Fruit fly (Drosophila melanogaster) whole organism, embryonic: ENCODE measurements around the gene CG14960.

Source experiments
- Atf-2 ChIP-seq: fragments of 200-800 bp; sonication (Bioruptor generic); optimal IDR thresholded peaks from 2 replicates; lab custom pipeline; 2016; ENCODE audit warnings: missing biosample characterization, missing genetic modification characterization
- CG10209 ChIP-seq: fragments of 200-800 bp; sonication (Bioruptor generic); optimal IDR thresholded peaks from 3 replicates; lab custom pipeline; 2017; ENCODE audit warnings: missing biosample characterization, mild to moderate bottlenecking, missing genetic modification characterization, missing genetic modification reagents
- CG10565 ChIP-seq: fragments of 200-800 bp; sonication (Bioruptor generic); optimal IDR thresholded peaks from 3 replicates; lab custom pipeline; 2016; ENCODE audit warnings: missing biosample characterization, mild to moderate bottlenecking, missing genetic modification characterization
- CG11093 ChIP-seq: fragments of 200-800 bp; sonication (Bioruptor generic); IDR thresholded peaks from 3 replicates; pipeline ENCODE4 v1.3.6; 2022; ENCODE audit warnings: missing biosample characterization, missing genetic modification characterization
- CG12236 ChIP-seq: fragments of 200-800 bp; sonication (Bioruptor generic); optimal IDR thresholded peaks from 2 replicates; lab custom pipeline; 2016; ENCODE audit warnings: missing biosample characterization, missing genetic modification characterization
- CG14014 ChIP-seq: fragments of 200-800 bp; sonication (Bioruptor generic); IDR thresholded peaks from 2 replicates; pipeline ENCODE4 v1.3.6; 2022; ENCODE audit warnings: missing biosample characterization, missing genetic modification characterization
- CG15479 ChIP-seq: fragments of 200-800 bp; sonication (Bioruptor generic); optimal IDR thresholded peaks from 3 replicates; lab custom pipeline; 2019; ENCODE audit warnings: missing biosample characterization, mild to moderate bottlenecking, missing genetic modification characterization, moderate library complexity
- CG31224 ChIP-seq: fragments of 200-800 bp; sonication (Bioruptor generic); IDR thresholded peaks from 2 replicates; pipeline ENCODE4 v1.3.6; 2022; ENCODE audit warnings: missing biosample characterization, missing genetic modification characterization
- CG3838 ChIP-seq: fragments of 200-800 bp; sonication (Bioruptor generic); optimal IDR thresholded peaks from 3 replicates; lab custom pipeline; 2016; ENCODE audit warnings: missing biosample characterization, missing genetic modification characterization
- CG3847 ChIP-seq: fragments of 200-800 bp; sonication (Bioruptor generic); IDR thresholded peaks from 2 replicates; pipeline ENCODE4 v1.3.6; 2022; ENCODE audit warnings: missing biosample characterization, missing genetic modification characterization
- CG43689 ChIP-seq: fragments of 200-800 bp; sonication (Bioruptor generic); IDR thresholded peaks from 2 replicates; pipeline ENCODE4 v1.3.6; 2022; ENCODE audit warnings: missing biosample characterization, missing genetic modification characterization
- CG6175 ChIP-seq: fragments of 200-800 bp; sonication (Bioruptor generic); IDR thresholded peaks from 3 replicates; pipeline ENCODE4 v1.3.6; 2022; ENCODE audit warnings: missing biosample characterization, missing genetic modification characterization
- CG7372 ChIP-seq: fragments of 200-800 bp; sonication (Bioruptor generic); IDR thresholded peaks from 2 replicates; pipeline ENCODE4 v1.3.6; 2022; ENCODE audit warnings: missing biosample characterization, missing genetic modification characterization
- CG7839 ChIP-seq: fragments of 200-800 bp; sonication (Bioruptor generic); optimal IDR thresholded peaks from 3 replicates; lab custom pipeline; 2018; ENCODE audit warnings: missing biosample characterization, mild to moderate bottlenecking, missing genetic modification characterization, moderate library complexity
- CG8089 ChIP-seq: fragments of 200-800 bp; sonication (Bioruptor generic); optimal IDR thresholded peaks from 3 replicates; lab custom pipeline; 2016; ENCODE audit warnings: missing biosample characterization, missing genetic modification characterization
- CG8290 ChIP-seq, 3 experiments: fragments of 200-800 bp; sonication (Bioruptor generic); optimal IDR thresholded peaks; 2 replicates each; lab custom pipeline; 2016 to 2019; ENCODE audit warnings: missing biosample characterization in 3 of 3, missing genetic modification characterization in 3 of 3, mild to moderate bottlenecking in 2 of 3, moderate library complexity in 1 of 3
- CG8924 ChIP-seq: fragments of 200-800 bp; optimal IDR thresholded peaks from 3 replicates; lab custom pipeline; 2019; ENCODE audit warnings: missing biosample characterization, mild to moderate bottlenecking, missing genetic modification characterization, moderate library complexity
- Dad ChIP-seq: fragments of 200-800 bp; sonication (Bioruptor generic); optimal IDR thresholded peaks from 3 replicates; lab custom pipeline; 2016; ENCODE audit warnings: missing biosample characterization, missing genetic modification characterization
- Doc3 ChIP-seq: fragments of 200-800 bp; sonication (Bioruptor generic); IDR thresholded peaks from 3 replicates; pipeline ENCODE4 v1.3.6; 2022; ENCODE audit warnings: missing biosample characterization, missing genetic modification characterization; ENCODE audit not compliant: partially characterized antibody
- Elba2 ChIP-seq: fragments of 200-800 bp; sonication (Bioruptor generic); optimal IDR thresholded peaks from 3 replicates; lab custom pipeline; 2016; ENCODE audit warnings: missing biosample characterization, missing genetic modification characterization
- Gsc ChIP-seq: fragments of 200-800 bp; sonication (Bioruptor generic); IDR thresholded peaks from 2 replicates; pipeline ENCODE4 v1.3.6; 2022; ENCODE audit warnings: missing biosample characterization, missing genetic modification characterization
- Gug ChIP-seq: fragments of 200-800 bp; sonication (Bioruptor generic); IDR thresholded peaks from 4 replicates; pipeline ENCODE4 v1.3.6; 2022; ENCODE audit warnings: missing biosample characterization, missing genetic modification characterization
- Hmx ChIP-seq: fragments of 200-800 bp; sonication (Bioruptor generic); optimal IDR thresholded peaks from 2 replicates; lab custom pipeline; 2016; ENCODE audit warnings: missing biosample characterization, missing genetic modification characterization
- Lhr ChIP-seq: fragments of 200-800 bp; sonication (Bioruptor generic); optimal IDR thresholded peaks from 3 replicates; lab custom pipeline; 2017; ENCODE audit warnings: mild to moderate bottlenecking, missing biosample characterization, missing genetic modification reagents, missing genetic modification characterization
- Lpt ChIP-seq: fragments of >200 bp; optimal IDR thresholded peaks from 2 replicates; lab custom pipeline; 2018; ENCODE audit warnings: missing biosample characterization, missing genetic modification characterization
- Mes4 ChIP-seq: fragments of 200-800 bp; sonication (Bioruptor generic); optimal IDR thresholded peaks from 2 replicates; lab custom pipeline; 2016; ENCODE audit warnings: missing biosample characterization, missing genetic modification characterization
- NC2α ChIP-seq: fragments of 200-800 bp; sonication (Bioruptor generic); optimal IDR thresholded peaks from 2 replicates; lab custom pipeline; 2016; ENCODE audit warnings: missing biosample characterization, missing genetic modification characterization
- Xrp1 ChIP-seq: fragments of 200-800 bp; sonication (Bioruptor generic); IDR thresholded peaks from 2 replicates; pipeline ENCODE4 v1.3.6; 2022; ENCODE audit warnings: missing biosample characterization, missing genetic modification characterization
- bigmax ChIP-seq: fragments of 200-800 bp; sonication (Bioruptor generic); optimal IDR thresholded peaks from 2 replicates; lab custom pipeline; 2018; ENCODE audit warnings: missing biosample characterization, mild to moderate bottlenecking, missing genetic modification characterization
- bowl ChIP-seq: fragments of 200-800 bp; sonication (Bioruptor generic); IDR thresholded peaks from 2 replicates; pipeline ENCODE4 v1.3.6; 2022; ENCODE audit warnings: missing biosample characterization, missing genetic modification characterization
- cato ChIP-seq: fragments of 200-800 bp; sonication (Bioruptor generic); optimal IDR thresholded peaks from 2 replicates; lab custom pipeline; 2016; ENCODE audit warnings: missing biosample characterization, missing genetic modification characterization, borderline replicate concordance
- chinmo ChIP-seq: fragments of 200-800 bp; sonication (Bioruptor generic); IDR thresholded peaks from 4 replicates; pipeline ENCODE4 v1.3.6; 2022; ENCODE audit warnings: missing biosample characterization, missing genetic modification characterization; ENCODE audit not compliant: partially characterized antibody
- ci ChIP-seq: fragments of 200-800 bp; sonication (Bioruptor generic); IDR thresholded peaks from 3 replicates; pipeline ENCODE4 v1.3.6; 2022; ENCODE audit warnings: missing biosample characterization, missing genetic modification characterization
- dimm ChIP-seq: fragments of 200-800 bp; sonication (Bioruptor generic); IDR thresholded peaks from 2 replicates; pipeline ENCODE4 v1.3.6; 2022; ENCODE audit warnings: missing biosample characterization, missing genetic modification characterization
- emc ChIP-seq: fragments of 200-800 bp; sonication (Bioruptor generic); optimal IDR thresholded peaks from 2 replicates; lab custom pipeline; 2016; ENCODE audit warnings: missing biosample characterization, missing genetic modification characterization
- gem ChIP-seq: fragments of 200-800 bp; sonication (Bioruptor generic); optimal IDR thresholded peaks from 2 replicates; lab custom pipeline; 2019; ENCODE audit warnings: missing biosample characterization, mild to moderate bottlenecking, missing genetic modification characterization, moderate library complexity
- gsb ChIP-seq: fragments of 200-800 bp; sonication (Bioruptor generic); IDR thresholded peaks from 2 replicates; pipeline ENCODE4 v1.3.6; 2022; ENCODE audit warnings: missing biosample characterization, missing genetic modification characterization
- gt ChIP-seq: fragments of 200-800 bp; sonication (Bioruptor generic); IDR thresholded peaks from 2 replicates; pipeline ENCODE4 v1.3.6; 2022; ENCODE audit warnings: missing biosample characterization, missing genetic modification characterization
- knrl ChIP-seq: fragments of 200-800 bp; sonication (Bioruptor generic); IDR thresholded peaks from 3 replicates; pipeline ENCODE4 v1.3.6; 2022; ENCODE audit warnings: missing biosample characterization, missing genetic modification characterization; ENCODE audit not compliant: partially characterized antibody
- onecut ChIP-seq: fragments of 200-800 bp; sonication (Bioruptor generic); IDR thresholded peaks from 2 replicates; pipeline ENCODE4 v1.3.6; 2022; ENCODE audit warnings: missing biosample characterization, missing genetic modification characterization
- pho ChIP-seq: fragments of 200-800 bp; sonication (Bioruptor generic); optimal IDR thresholded peaks from 2 replicates; lab custom pipeline; 2016; ENCODE audit warnings: missing biosample characterization, missing genetic modification characterization
- pros ChIP-seq: fragments of 200-800 bp; sonication (Bioruptor generic); optimal IDR thresholded peaks from 3 replicates; lab custom pipeline; 2019; ENCODE audit warnings: missing biosample characterization, mild to moderate bottlenecking, missing genetic modification characterization, moderate library complexity
- rib ChIP-seq: fragments of 200-800 bp; sonication (Bioruptor generic); IDR thresholded peaks from 2 replicates; pipeline ENCODE4 v1.3.6; 2022; ENCODE audit warnings: missing biosample characterization, missing genetic modification characterization
- sc ChIP-seq, 3 experiments: fragments of >200 bp in 2 of 3; fragments of 200-800 bp in 1 of 3; sonication (Bioruptor generic) in 1 of 3; optimal IDR thresholded peaks; 2 replicates in 2 of 3; 3 replicates in 1 of 3; lab custom pipeline; 2017; ENCODE audit warnings: mild to moderate bottlenecking in 1 of 3, missing biosample characterization in 1 of 3, missing genetic modification characterization in 1 of 3, missing genetic modification reagents in 1 of 3
- tin ChIP-seq: fragments of 200-800 bp; sonication (Bioruptor generic); optimal IDR thresholded peaks from 3 replicates; lab custom pipeline; 2016; ENCODE audit warnings: missing biosample characterization, missing genetic modification characterization
- wdn ChIP-seq: fragments of 200-800 bp; sonication (Bioruptor generic); IDR thresholded peaks from 2 replicates; pipeline ENCODE4 v1.3.6; 2022; ENCODE audit warnings: missing biosample characterization, missing genetic modification characterization
- zen ChIP-seq: fragments of 200-800 bp; sonication (Bioruptor generic); optimal IDR thresholded peaks from 3 replicates; lab custom pipeline; 2018; ENCODE audit warnings: missing biosample characterization, mild to moderate bottlenecking, missing genetic modification characterization, moderate library complexity
- zf30C ChIP-seq: fragments of 200-800 bp; sonication (Bioruptor generic); optimal IDR thresholded peaks from 3 replicates; lab custom pipeline; 2018; ENCODE audit warnings: missing biosample characterization, mild to moderate bottlenecking, missing genetic modification characterization
- zfh2 ChIP-seq: fragments of 200-800 bp; sonication (Bioruptor generic); optimal IDR thresholded peaks from 2 replicates; lab custom pipeline; 2016; ENCODE audit warnings: missing biosample characterization, missing genetic modification characterization

Gene CG14960

dm6 chr3L:3301171-3301738, 30.4 kb downstream of the CG14960 start (continued):
- TF ChIP-seq gt (peak; percentile 41; the same call in 1 of the 2 replicates), CG3838 (GFP tag; lab: Kevin White, UChicago) (peak; percentile 84), CG14014 (GFP tag; lab: Robert Waterston, UW) (peak; percentile 92), CG31224 (GFP tag; lab: Robert Waterston, UW) (peak; percentile 77), Lhr (GFP tag; lab: Kevin White, UChicago) (peak; percentile 66), bowl (GFP tag; lab: Robert Waterston, UW) (peak; percentile 73; the same call in 1 of the 2 replicates), CG15479 (peak; percentile 67), cato (GFP tag; lab: Kevin White, UChicago) (peak; percentile 85), CG3847 (GFP tag; lab: Robert Waterston, UW) (peak; percentile 83), wdn (GFP tag; lab: Robert Waterston, UW) (peak; percentile 80), Gug (GFP tag; lab: Robert Waterston, UW) (peak; percentile 78), Hmx (GFP tag; lab: Kevin White, UChicago) (peak; percentile 78), CG7372 (GFP tag; lab: Robert Waterston, UW) (peak; percentile 83), CG43689 (GFP tag; lab: Robert Waterston, UW) (peak; percentile 88), zen (peak; percentile 84), bigmax (GFP tag; lab: Kevin White, UChicago) (peak; percentile 18), sc (optimal IDR thresholded peaks at IDR 0.05; lab: Kevin White, UChicago) (no peak), sc (GFP tag; optimal IDR thresholded peaks at IDR 0.05; lab: Kevin White, UChicago) (peak; percentile 84), CG8089 (GFP tag; lab: Kevin White, UChicago) (peak; percentile 81), CG11093 (peak; percentile 76; the same call in 2 of the 3 replicates), Atf-2 (peak; percentile 86), pho (GFP tag; lab: Kevin White, UChicago) (peak; percentile 87), CG10209 (GFP tag; lab: Kevin White, UChicago) (peak; percentile 92), CG10565 (GFP tag; lab: Kevin White, UChicago) (peak; percentile 56), Elba2 (GFP tag; lab: Kevin White, UChicago) (no peak), Mes4 (GFP tag; lab: Kevin White, UChicago) (peak; percentile 85), gsb (peak; percentile 82), knrl (no peak), CG12236 (GFP tag; lab: Kevin White, UChicago) (peak; percentile 69), CG7839 (peak; percentile 95), chinmo (GFP tag; lab: Robert Waterston, UW) (peak; percentile 77; the same call in 2 of the 4 replicates), Doc3 (GFP tag; lab: Robert Waterston, UW) (no peak), gem (tag; lab: Kevin White, UChicago) (peak; percentile 96), CG8290 (GFP tag; optimal IDR thresholded peaks at IDR 0.05; lab: Kevin White, UChicago) (peak; percentile 37), CG8290 (tag; optimal IDR thresholded peaks at IDR 0.05; lab: Kevin White, UChicago) (peak in 1 of 2 experiments; percentile 63), CG8924 (tag; lab: Kevin White, UChicago) (peak; percentile 96), Dad (GFP tag; lab: Kevin White, UChicago) (peak; percentile 84), Xrp1 (GFP tag; lab: Robert Waterston, UW) (peak; percentile 91), Lpt (GFP tag; lab: Kevin White, UChicago) (no peak), Gsc (GFP tag; lab: Robert Waterston, UW) (peak; percentile 58; the same call in 1 of the 2 replicates), NC2α (GFP tag; lab: Kevin White, UChicago) (peak; percentile 84), emc (GFP tag; lab: Kevin White, UChicago) (peak; percentile 74), zf30C (GFP tag; lab: Kevin White, UChicago) (peak; percentile 89), tin (GFP tag; lab: Kevin White, UChicago) (peak; percentile 86), ci (GFP tag; lab: Robert Waterston, UW) (peak; percentile 94), rib (GFP tag; lab: Robert Waterston, UW) (peak; percentile 81), pros (GFP tag; lab: Kevin White, UChicago) (no peak), zfh2 (GFP tag; lab: Kevin White, UChicago) (peak; percentile 74), dimm (GFP tag; lab: Robert Waterston, UW) (peak; percentile 84), CG6175 (peak; percentile 91), onecut (peak; percentile 89)
